Fruit fly (Drosophila melanogaster) whole organism, embryonic: Measurements from ENCODE around the gene CG16826.
A peak's percentile ranks its signal among the peaks of the same experiment; 100 is the strongest.

Source experiments
- Ada2b ChIP-seq: fragments of 200-800 bp; sonication (Bioruptor generic); IDR thresholded peaks from 2 replicates; pipeline ENCODE4 v1.3.6; 2022; ENCODE audit warnings: missing biosample characterization, missing genetic modification characterization
- B-H2 ChIP-seq: fragments of 200-800 bp; sonication (Bioruptor generic); optimal IDR thresholded peaks from 2 replicates; lab custom pipeline; 2018; ENCODE audit warnings: missing biosample characterization, mild to moderate bottlenecking, missing genetic modification characterization
- BEAF-32 ChIP-seq: fragments of 200-800 bp; sonication (Bioruptor generic); optimal IDR thresholded peaks from 3 replicates; lab custom pipeline; 2017; ENCODE audit warnings: missing biosample characterization, missing genetic modification characterization, mild to moderate bottlenecking, moderate library complexity, missing genetic modification reagents
- Bgb ChIP-seq: fragments of 200-800 bp; sonication (Bioruptor generic); IDR thresholded peaks from 2 replicates; pipeline ENCODE4 v1.3.6; 2022; ENCODE audit warnings: missing biosample characterization, missing genetic modification characterization; ENCODE audit not compliant: partially characterized antibody
- C15 ChIP-seq: fragments of 200-800 bp; sonication (Bioruptor generic); IDR thresholded peaks from 3 replicates; pipeline ENCODE4 v1.3.6; 2022; ENCODE audit warnings: missing biosample characterization, missing genetic modification characterization
- CG10462 ChIP-seq: fragments of 200-800 bp; sonication (Bioruptor generic); optimal IDR thresholded peaks from 2 replicates; lab custom pipeline; 2016; ENCODE audit warnings: missing biosample characterization, missing genetic modification characterization
- CG10543 ChIP-seq: fragments of 200-800 bp; sonication (Bioruptor generic); optimal IDR thresholded peaks from 3 replicates; lab custom pipeline; 2017; ENCODE audit warnings: missing biosample characterization, mild to moderate bottlenecking, missing genetic modification characterization, moderate library complexity
- CG11695 ChIP-seq: fragments of 200-800 bp; sonication (Bioruptor generic); IDR thresholded peaks from 3 replicates; pipeline ENCODE4 v1.3.6; 2022; ENCODE audit warnings: missing biosample characterization, missing genetic modification characterization
- CG11696 ChIP-seq: fragments of 200-800 bp; sonication (Bioruptor generic); IDR thresholded peaks from 2 replicates; pipeline ENCODE4 v1.3.6; 2022; ENCODE audit warnings: missing biosample characterization, missing genetic modification characterization
- CG14965 ChIP-seq: fragments of 200-800 bp; sonication (Bioruptor generic); optimal IDR thresholded peaks from 2 replicates; lab custom pipeline; 2016; ENCODE audit warnings: missing biosample characterization, missing genetic modification characterization, borderline replicate concordance
- CG15073 ChIP-seq: fragments of 200-800 bp; sonication (Bioruptor generic); optimal IDR thresholded peaks from 2 replicates; lab custom pipeline; 2016; ENCODE audit warnings: missing biosample characterization, missing genetic modification characterization
- CG1529 ChIP-seq: fragments of 200-800 bp; sonication (Bioruptor generic); optimal IDR thresholded peaks from 3 replicates; lab custom pipeline; 2018; ENCODE audit warnings: missing biosample characterization, missing genetic modification characterization
- CG15696 ChIP-seq: fragments of 200-800 bp; sonication (Bioruptor generic); optimal IDR thresholded peaks from 2 replicates; lab custom pipeline; 2019; ENCODE audit warnings: missing biosample characterization, mild to moderate bottlenecking, missing genetic modification characterization, moderate library complexity
- CG1603 ChIP-seq: fragments of 200-800 bp; sonication (Bioruptor generic); optimal IDR thresholded peaks from 2 replicates; lab custom pipeline; 2019; ENCODE audit warnings: missing biosample characterization, mild to moderate bottlenecking, missing genetic modification characterization, moderate library complexity
- CG2678 ChIP-seq: fragments of 200-800 bp; sonication (Bioruptor generic); optimal IDR thresholded peaks from 3 replicates; lab custom pipeline; 2019; ENCODE audit warnings: missing biosample characterization, mild to moderate bottlenecking, missing genetic modification characterization, moderate library complexity
- CG2712 ChIP-seq: fragments of 200-800 bp; optimal IDR thresholded peaks from 3 replicates; lab custom pipeline; 2019; ENCODE audit warnings: missing biosample characterization, mild to moderate bottlenecking, missing genetic modification characterization, moderate library complexity
- CG4282 ChIP-seq: fragments of 200-800 bp; sonication (Bioruptor generic); optimal IDR thresholded peaks from 2 replicates; lab custom pipeline; 2016; ENCODE audit warnings: missing biosample characterization, missing genetic modification characterization
- CG6175 ChIP-seq: fragments of 200-800 bp; sonication (Bioruptor generic); IDR thresholded peaks from 3 replicates; pipeline ENCODE4 v1.3.6; 2022; ENCODE audit warnings: missing biosample characterization, missing genetic modification characterization
- CG6272 ChIP-seq: fragments of 200-800 bp; sonication (Bioruptor generic); IDR thresholded peaks from 2 replicates; pipeline ENCODE4 v1.3.6; 2022; ENCODE audit warnings: missing biosample characterization, missing genetic modification characterization
- CG6683 ChIP-seq: fragments of 200-800 bp; sonication (Bioruptor generic); optimal IDR thresholded peaks from 2 replicates; lab custom pipeline; 2017; ENCODE audit warnings: missing biosample characterization, mild to moderate bottlenecking, missing genetic modification characterization, missing genetic modification reagents
- CG7786 ChIP-seq: fragments of 200-800 bp; sonication (Bioruptor generic); optimal IDR thresholded peaks from 2 replicates; lab custom pipeline; 2016; ENCODE audit warnings: missing biosample characterization, missing genetic modification characterization
- Deaf1 ChIP-seq: fragments of 200-800 bp; optimal IDR thresholded peaks from 3 replicates; lab custom pipeline; 2019; ENCODE audit warnings: missing biosample characterization, mild to moderate bottlenecking, missing genetic modification characterization, moderate library complexity
- Dip3 ChIP-seq: fragments of 200-800 bp; sonication (Bioruptor generic); optimal IDR thresholded peaks from 3 replicates; lab custom pipeline; 2016; ENCODE audit warnings: missing biosample characterization, missing genetic modification characterization
- E2f1 ChIP-seq: fragments of 200-800 bp; sonication (Bioruptor generic); IDR thresholded peaks from 2 replicates; pipeline ENCODE4 v1.3.6; 2022; ENCODE audit warnings: missing biosample characterization, missing genetic modification characterization
- HLHmδ ChIP-seq: fragments of 200-800 bp; sonication (Bioruptor generic); optimal IDR thresholded peaks from 2 replicates; lab custom pipeline; 2018; ENCODE audit warnings: missing biosample characterization, mild to moderate bottlenecking, missing genetic modification characterization, moderate library complexity
- Hr51 ChIP-seq, 2 experiments: fragments of 200-800 bp; sonication (Bioruptor generic); optimal IDR thresholded peaks; 2 replicates in 1 of 2; 3 replicates in 1 of 2; lab custom pipeline; 2016 to 2018; ENCODE audit warnings: missing biosample characterization in 2 of 2, missing genetic modification characterization in 2 of 2, mild to moderate bottlenecking in 1 of 2, moderate library complexity in 1 of 2
- Hsf ChIP-seq: fragments of 200-800 bp; sonication (Bioruptor generic); optimal IDR thresholded peaks from 3 replicates; lab custom pipeline; 2016; ENCODE audit warnings: missing biosample characterization, missing genetic modification characterization
- Nf-YB ChIP-seq: fragments of 200-800 bp; sonication (Bioruptor generic); optimal IDR thresholded peaks from 3 replicates; lab custom pipeline; 2019; ENCODE audit warnings: missing biosample characterization, mild to moderate bottlenecking, missing genetic modification characterization, moderate library complexity
- Sin3A ChIP-seq: fragments of >200 bp; optimal IDR thresholded peaks from 2 replicates; lab custom pipeline; 2018
- Sry-β ChIP-seq: fragments of 200-800 bp; sonication (Bioruptor generic); optimal IDR thresholded peaks from 2 replicates; lab custom pipeline; 2018; ENCODE audit warnings: missing biosample characterization, mild to moderate bottlenecking, missing genetic modification characterization, moderate library complexity
- Sry-δ ChIP-seq: fragments of 200-800 bp; sonication (Bioruptor generic); optimal IDR thresholded peaks from 2 replicates; lab custom pipeline; 2016; ENCODE audit warnings: missing biosample characterization, missing genetic modification characterization
- ase ChIP-seq: fragments of 200-800 bp; sonication (Bioruptor generic); IDR thresholded peaks from 3 replicates; pipeline ENCODE4 v1.3.6; 2022; ENCODE audit warnings: missing biosample characterization, missing genetic modification characterization
- bbx ChIP-seq: fragments of 200-800 bp; sonication (Bioruptor generic); IDR thresholded peaks from 2 replicates; pipeline ENCODE4 v1.3.6; 2022; ENCODE audit warnings: missing biosample characterization, missing genetic modification characterization; ENCODE audit not compliant: partially characterized antibody
- bigmax ChIP-seq: fragments of 200-800 bp; sonication (Bioruptor generic); optimal IDR thresholded peaks from 2 replicates; lab custom pipeline; 2018; ENCODE audit warnings: missing biosample characterization, mild to moderate bottlenecking, missing genetic modification characterization
- cg ChIP-seq: fragments of 200-800 bp; sonication (Bioruptor generic); optimal IDR thresholded peaks from 3 replicates; lab custom pipeline; 2019; ENCODE audit warnings: missing biosample characterization, mild to moderate bottlenecking, missing genetic modification characterization, moderate library complexity
- ci ChIP-seq: fragments of 200-800 bp; sonication (Bioruptor generic); IDR thresholded peaks from 3 replicates; pipeline ENCODE4 v1.3.6; 2022; ENCODE audit warnings: missing biosample characterization, missing genetic modification characterization
- dati ChIP-seq: fragments of 200-800 bp; sonication (Bioruptor generic); IDR thresholded peaks from 2 replicates; pipeline ENCODE4 v1.3.6; 2022; ENCODE audit warnings: missing biosample characterization, missing genetic modification characterization
- knrl ChIP-seq: fragments of 200-800 bp; sonication (Bioruptor generic); IDR thresholded peaks from 3 replicates; pipeline ENCODE4 v1.3.6; 2022; ENCODE audit warnings: missing biosample characterization, missing genetic modification characterization; ENCODE audit not compliant: partially characterized antibody
- lbe ChIP-seq: fragments of 200-800 bp; sonication (Bioruptor generic); optimal IDR thresholded peaks from 2 replicates; lab custom pipeline; 2016; ENCODE audit warnings: missing biosample characterization, mild to moderate bottlenecking, missing genetic modification characterization
- nau ChIP-seq: fragments of 200-800 bp; sonication (Bioruptor generic); optimal IDR thresholded peaks from 3 replicates; lab custom pipeline; 2017; ENCODE audit warnings: missing biosample characterization, mild to moderate bottlenecking, missing genetic modification characterization, missing genetic modification reagents
- pho ChIP-seq: fragments of 200-800 bp; sonication (Bioruptor generic); optimal IDR thresholded peaks from 2 replicates; lab custom pipeline; 2016; ENCODE audit warnings: missing biosample characterization, missing genetic modification characterization
- row ChIP-seq: fragments of 200-800 bp; sonication (Bioruptor generic); IDR thresholded peaks from 3 replicates; pipeline ENCODE4 v1.3.6; 2022; ENCODE audit warnings: missing biosample characterization, missing genetic modification characterization
- sens ChIP-seq: fragments of 200-800 bp; sonication (Bioruptor generic); peaks from one replicate; lab custom pipeline; 2016; ENCODE audit warnings: missing biosample characterization, missing genetic modification characterization
- slbo ChIP-seq: fragments of 200-800 bp; sonication (Bioruptor generic); IDR thresholded peaks from 2 replicates; pipeline ENCODE4 v1.3.6; 2022; ENCODE audit warnings: missing biosample characterization, missing genetic modification characterization
- slp2 ChIP-seq: fragments of 200-800 bp; sonication (Bioruptor generic); optimal IDR thresholded peaks from 2 replicates; lab custom pipeline; 2016; ENCODE audit warnings: missing biosample characterization, missing genetic modification characterization
- sna ChIP-seq: fragments of 200-800 bp; sonication (Bioruptor generic); IDR thresholded peaks from 2 replicates; pipeline ENCODE4 v1.3.6; 2022; ENCODE audit warnings: missing biosample characterization, missing genetic modification characterization; ENCODE audit not compliant: partially characterized antibody
- sr ChIP-seq: fragments of 200-800 bp; sonication (Bioruptor generic); IDR thresholded peaks from 3 replicates; pipeline ENCODE4 v1.3.6; 2022; ENCODE audit warnings: missing biosample characterization, missing genetic modification characterization
- tap ChIP-seq: fragments of 200-800 bp; optimal IDR thresholded peaks from 3 replicates; lab custom pipeline; 2019; ENCODE audit warnings: missing biosample characterization, mild to moderate bottlenecking, missing genetic modification characterization, moderate library complexity
- toy ChIP-seq: fragments of 200-800 bp; sonication (Bioruptor generic); IDR thresholded peaks from 2 replicates; pipeline ENCODE4 v1.3.6; 2022; ENCODE audit warnings: missing biosample characterization, missing genetic modification characterization
- vfl ChIP-seq: fragments of 200-800 bp; sonication (Bioruptor generic); optimal IDR thresholded peaks from 2 replicates; lab custom pipeline; 2016; ENCODE audit warnings: missing biosample characterization, missing genetic modification characterization

Gene CG16826

dm6 chr2L:13394903-13395302 is 47.3 kb downstream of the CG16826 start, which contains the start of gene RpL24 (continued):
- TF ChIP-seq knrl (GFP tag; lab: Robert Waterston, UW), result no peak; the same call in 2 of the 3 replicates
- peak; percentile 99 for TF ChIP-seq ci (GFP tag; lab: Robert Waterston, UW)
- TF ChIP-seq Nf-YB (GFP tag; lab: Kevin White, UChicago), result peak; percentile 77
- TF ChIP-seq slbo (GFP tag; lab: Robert Waterston, UW), result peak; percentile 75
- TF ChIP-seq BEAF-32, result peak; percentile 36
- peak; percentile 94 for TF ChIP-seq HLHmδ (GFP tag; lab: Kevin White, UChicago)
- TF ChIP-seq Bgb (GFP tag; lab: Robert Waterston, UW), result peak; percentile 29; the same call in 1 of the 2 replicates
- TF ChIP-seq CG11695 (GFP tag; lab: Robert Waterston, UW), result peak; percentile 81
- TF ChIP-seq lbe (GFP tag; lab: Kevin White, UChicago), result peak; percentile 92
- TF ChIP-seq ase (GFP tag; lab: Robert Waterston, UW), result peak; percentile 76; the same call in 2 of the 3 replicates
- peak; percentile 90 for TF ChIP-seq Hsf (GFP tag; lab: Kevin White, UChicago)
- TF ChIP-seq CG2678 (tag; lab: Kevin White, UChicago), result peak; percentile 82
- peak; percentile 56 for TF ChIP-seq CG7786
- peak; percentile 89 for TF ChIP-seq Dip3 (GFP tag; lab: Kevin White, UChicago)
- TF ChIP-seq nau, result no peak
- peak; percentile 67 for TF ChIP-seq Sry-β (GFP tag; lab: Kevin White, UChicago)
- peak; percentile 77 for TF ChIP-seq CG11696 (GFP tag; lab: Robert Waterston, UW)
- TF ChIP-seq Deaf1 (tag; lab: Kevin White, UChicago), result peak; percentile 64
- peak; percentile 78 for TF ChIP-seq vfl (GFP tag; lab: Kevin White, UChicago)
- TF ChIP-seq pho (GFP tag; lab: Kevin White, UChicago), result peak; percentile 79
- TF ChIP-seq CG6683 (GFP tag; lab: Kevin White, UChicago), result peak; percentile 90
- TF ChIP-seq Ada2b (GFP tag; lab: Robert Waterston, UW), result peak; percentile 76; the same call in 1 of the 2 replicates
- TF ChIP-seq CG14965, result peak; percentile 48
- TF ChIP-seq C15, result peak; percentile 68; the same call in 2 of the 3 replicates
- TF ChIP-seq tap (tag; lab: Kevin White, UChicago), result peak; percentile 77
- TF ChIP-seq E2f1 (GFP tag; lab: Robert Waterston, UW), result peak; percentile 74
- peak; percentile 80 for TF ChIP-seq slp2 (GFP tag; lab: Kevin White, UChicago)
- TF ChIP-seq CG4282 (GFP tag; lab: Kevin White, UChicago), result peak; percentile 71
- TF ChIP-seq Sry-δ, result peak; percentile 55
- peak; percentile 68 for TF ChIP-seq row (GFP tag; lab: Robert Waterston, UW)
- peak; percentile 81 to 88 for TF ChIP-seq Hr51 (GFP tag; optimal IDR thresholded peaks at IDR 0.05; lab: Kevin White, UChicago)
- TF ChIP-seq CG6175 (GFP tag; lab: Robert Waterston, UW), result peak; percentile 84; the same call in 2 of the 3 replicates
- peak; percentile 57 for TF ChIP-seq CG10462 (GFP tag; lab: Kevin White, UChicago)
- peak; percentile 29; the same call in 1 of the 2 replicates for TF ChIP-seq bbx (GFP tag; lab: Robert Waterston, UW)
- TF ChIP-seq CG1529 (GFP tag; lab: Kevin White, UChicago), result peak; percentile 83
- peak; percentile 50 for TF ChIP-seq CG15696
- peak; percentile 97 for TF ChIP-seq B-H2 (GFP tag; lab: Kevin White, UChicago)
- TF ChIP-seq toy (GFP tag; lab: Robert Waterston, UW), result peak; percentile 71; the same call in 1 of the 2 replicates
- TF ChIP-seq dati (GFP tag; lab: Robert Waterston, UW), result peak; percentile 78; the same call in 1 of the 2 replicates
- no peak for TF ChIP-seq sna
- peak; percentile 96 for TF ChIP-seq CG10543 (GFP tag; lab: Kevin White, UChicago)
- no peak for TF ChIP-seq CG15073 (GFP tag; lab: Kevin White, UChicago)
- peak; percentile 85 for TF ChIP-seq CG1603 (tag; lab: Kevin White, UChicago)
- TF ChIP-seq sens (GFP tag; lab: Kevin White, UChicago), result peak; percentile 97
- TF ChIP-seq cg (GFP tag; lab: Kevin White, UChicago), result no peak
- TF ChIP-seq bigmax (GFP tag; lab: Kevin White, UChicago), result peak; percentile 77
- TF ChIP-seq CG6272 (GFP tag; lab: Robert Waterston, UW), result peak; percentile 64; the same call in 1 of the 2 replicates
- TF ChIP-seq CG2712, result peak; percentile 85
- peak; percentile 93 for TF ChIP-seq sr
- TF ChIP-seq Sin3A (lab: Kevin White, UChicago), result peak; percentile 1
